Fruit fly (Drosophila melanogaster): ENCODE results near the gene CG43736.

CG43736 gene

dm6 chrX:6855366-6856200, 8.1 kb upstream of the CG43736 start (continued):
- TF ChIP-seq CG8290 (GFP tag; optimal IDR thresholded peaks at IDR 0.05) (peak; percentile 60), CG8290 (tag; optimal IDR thresholded peaks at IDR 0.05) (peak; percentile 8 to 42), C15 (GFP tag; IDR thresholded peaks at IDR 0.05) (no peak), btn (GFP tag; optimal IDR thresholded peaks at IDR 0.05) (peak; percentile 14), pzg (GFP tag; optimal IDR thresholded peaks at IDR 0.05) (no peak), ac (GFP tag; optimal IDR thresholded peaks at IDR 0.05) (peak; percentile 65), CG17385 (GFP tag; optimal IDR thresholded peaks at IDR 0.05) (peak; percentile 72), CG6254 (GFP tag; optimal IDR thresholded peaks at IDR 0.05) (peak; percentile 65), gcm (GFP tag; optimal IDR thresholded peaks at IDR 0.05) (peak; percentile 91), CG14667 (GFP tag; IDR thresholded peaks at IDR 0.05) (peak; percentile 51), mld (GFP tag; IDR thresholded peaks at IDR 0.05; ENCODE audit: partially characterized antibody) (no peak), CG12071 (GFP tag; optimal IDR thresholded peaks at IDR 0.05) (no peak), CG4404 (GFP tag; IDR thresholded peaks at IDR 0.05) (peak; percentile 22; the same call in 1 of the 2 replicates), corto (GFP tag; optimal IDR thresholded peaks at IDR 0.05) (peak; percentile 68), Gsc (GFP tag; IDR thresholded peaks at IDR 0.05) (no peak), ap (GFP tag; IDR thresholded peaks at IDR 0.05) (peak; percentile 54), p53 (GFP tag; optimal IDR thresholded peaks at IDR 0.05) (no peak), otp (GFP tag; IDR thresholded peaks at IDR 0.05) (0 out of 3 replicates have a peak, but pooled peaks have one; percentile 18), Neu2 (GFP tag; optimal IDR thresholded peaks at IDR 0.05; ENCODE audit: borderline replicate concordance) (no peak), da (GFP tag; optimal IDR thresholded peaks at IDR 0.05) (peak; percentile 61), her (GFP tag; optimal IDR thresholded peaks at IDR 0.05) (no peak), CG12299 (tag; optimal IDR thresholded peaks at IDR 0.05) (peak; percentile 88), CG13287 (GFP tag; IDR thresholded peaks at IDR 0.05; ENCODE audit: partially characterized antibody) (no peak), CG16813 (GFP tag; IDR thresholded peaks at IDR 0.05; ENCODE audit: partially characterized antibody) (no peak), CG12155 (GFP tag; optimal IDR thresholded peaks at IDR 0.05) (peak; percentile 53), MBD-R2 (GFP tag; IDR thresholded peaks at IDR 0.05) (no peak), CG7556 (GFP tag; optimal IDR thresholded peaks at IDR 0.05) (peak; percentile 94), ase (GFP tag; IDR thresholded peaks at IDR 0.05) (no peak), sob (GFP tag; IDR thresholded peaks at IDR 0.05) (peak; percentile 74), CG1647 (GFP tag; optimal IDR thresholded peaks at IDR 0.05) (no peak), gsb (GFP tag; IDR thresholded peaks at IDR 0.05) (no peak), Poxn (GFP tag; IDR thresholded peaks at IDR 0.05) (no peak), Camta (GFP tag; optimal IDR thresholded peaks at IDR 0.05) (peak; percentile 84), CG3995 (GFP tag; optimal IDR thresholded peaks at IDR 0.05) (no peak), CG8388 (GFP tag; optimal IDR thresholded peaks at IDR 0.05) (peak; percentile 78), trh (GFP tag; optimal IDR thresholded peaks at IDR 0.05) (peak; percentile 68), Side (GFP tag; optimal IDR thresholded peaks at IDR 0.05) (peak; percentile 60), jigr1 (GFP tag; IDR thresholded peaks at IDR 0.05) (0 out of 3 replicates have a peak, but pooled peaks have one; percentile 27), Nf-YB (GFP tag; optimal IDR thresholded peaks at IDR 0.05) (peak; percentile 81), Dbx (GFP tag; IDR thresholded peaks at IDR 0.05) (no peak), Elba2 (GFP tag; optimal IDR thresholded peaks at IDR 0.05) (no peak), D19B (GFP tag; optimal IDR thresholded peaks at IDR 0.05) (peak; percentile 52), CG4328 (GFP tag; optimal IDR thresholded peaks at IDR 0.05) (peak; percentile 45), CG16863 (GFP tag; optimal IDR thresholded peaks at IDR 0.05) (peak; percentile 75), CG10366 (GFP tag; IDR thresholded peaks at IDR 0.05) (peak; percentile 88), CG10431 (GFP tag; optimal IDR thresholded peaks at IDR 0.05) (peak; percentile 76), CG18476 (GFP tag; optimal IDR thresholded peaks at IDR 0.05) (peak; percentile 70), dm (GFP tag; optimal IDR thresholded peaks at IDR 0.05) (peak; percentile 60), CG8089 (GFP tag; optimal IDR thresholded peaks at IDR 0.05) (peak; percentile 30)

Data from whole organism, embryonic.